Worm (Caenorhabditis elegans) whole organism, dauer: Measurements from ENCODE around the gene srh-44.
"Not testable (repeated sequence)": the region's sequence is repeated elsewhere in the genome, so short reads cannot be mapped to it uniquely, and the experiment has no call there.

Source experiments
- unc-62 ChIP-seq: sonication (generic microtip); optimal IDR thresholded peaks from 2 replicates; lab custom pipeline; 2017; ENCODE audit warnings: missing biosample characterization, missing genetic modification reagents, missing genetic modification characterization

srh-44 gene

ce11 chrII:11500198-11500597, 14.7 kb upstream of the srh-44 start, which contains the start of gene B0334.20:
B0334.20 (minus strand) TSS chrII:11500459.
- TF ChIP-seq unc-62 (GFP tag; lab: Kevin White, UChicago) = no peak

ce11 chrII:11501956-11502355, 12.9 kb upstream of the srh-44 start:
- no peak for TF ChIP-seq unc-62 (GFP tag; lab: Kevin White, UChicago)

ce11 chrII:11503761-11504160, 11.1 kb upstream of the srh-44 start:
- no peak for TF ChIP-seq unc-62 (GFP tag; lab: Kevin White, UChicago)

- no peak for TF ChIP-seq unc-62 (GFP tag; lab: Kevin White, UChicago)
These were observed 4.5 kb upstream of the srh-44 start, which contains the start of gene npr-41 for ce11 chrII:11510373-11510772. npr-41 (plus strand) TSS chrII:11510673.

- TF ChIP-seq unc-62 (GFP tag; lab: Kevin White, UChicago) = no peak
These were observed 2.0 kb upstream of the srh-44 start for ce11 chrII:11512921-11513320.

ce11 chrII:11518184-11518583, 3.3 kb downstream of the srh-44 start, which contains the start of gene B0334.10:
B0334.10 (plus strand) TSS chrII:11518484.
- no peak for TF ChIP-seq unc-62 (GFP tag; lab: Kevin White, UChicago)

- TF ChIP-seq unc-62 (GFP tag; lab: Kevin White, UChicago) = no peak
These were observed 6.4 kb downstream of the srh-44 start, which contains the start of gene Y62F5A.10 for ce11 chrII:11521300-11521699. Y62F5A.10 (plus strand) TSS chrII:11521600.

ce11 chrII:11526954-11527353, 12.1 kb downstream of the srh-44 start, which contains the start of gene age-1:
age-1 (minus strand) TSS chrII:11527054.
- no peak for TF ChIP-seq unc-62 (GFP tag; lab: Kevin White, UChicago)

- TF ChIP-seq unc-62 (GFP tag; lab: Kevin White, UChicago) = no peak
These were observed 18.8 kb downstream of the srh-44 start, which contains the start of gene mdt-8 for ce11 chrII:11533716-11534115. mdt-8 (minus strand) TSS chrII:11533816.

ce11 chrII:11534429-11535099, 19.7 kb downstream of the srh-44 start, which contains the start of gene Y62F5A.12:
Y62F5A.12 (minus strand) TSS chrII:11534479.
- TF ChIP-seq unc-62 (GFP tag; lab: Kevin White, UChicago) = not testable (repeated sequence)

ce11 chrII:11535429-11535828, 20.6 kb downstream of the srh-44 start:
- no peak for TF ChIP-seq unc-62 (GFP tag; lab: Kevin White, UChicago)

ce11 chrII:11535924-11536323, 21.0 kb downstream of the srh-44 start:
- no peak for TF ChIP-seq unc-62 (GFP tag; lab: Kevin White, UChicago)

- TF ChIP-seq unc-62 (GFP tag; lab: Kevin White, UChicago) = no peak
These were observed 21.6 kb downstream of the srh-44 start for ce11 chrII:11536505-11536904.

- TF ChIP-seq unc-62 (GFP tag; lab: Kevin White, UChicago) = no peak
These were observed 22.2 kb downstream of the srh-44 start for ce11 chrII:11537115-11537514.

- TF ChIP-seq unc-62 (GFP tag; lab: Kevin White, UChicago) = no peak
These were observed 22.7 kb downstream of the srh-44 start for ce11 chrII:11537606-11538016.

ce11 chrII:11538741-11539140, 23.9 kb downstream of the srh-44 start, which contains the start of gene Y62F5A.9:
Y62F5A.9 (minus strand) TSS chrII:11538841.
- TF ChIP-seq unc-62 (GFP tag; lab: Kevin White, UChicago) = no peak

ce11 chrII:11542385-11542784, 27.5 kb downstream of the srh-44 start, which contains the start of gene gtf-2E2:
gtf-2E2 (minus strand) TSS chrII:11542495.
- TF ChIP-seq unc-62 (GFP tag; lab: Kevin White, UChicago) = no peak
